Fruit fly (Drosophila melanogaster) whole organism: ENCODE results near the gene CG7694.

Experiments used
- pan ChIP-seq: fragments of >200 bp; optimal IDR thresholded peaks from 2 replicates; lab custom pipeline; 2017
- psq ChIP-seq: fragments of >200 bp; optimal IDR thresholded peaks from 2 replicates; lab custom pipeline; 2017

DNA sequence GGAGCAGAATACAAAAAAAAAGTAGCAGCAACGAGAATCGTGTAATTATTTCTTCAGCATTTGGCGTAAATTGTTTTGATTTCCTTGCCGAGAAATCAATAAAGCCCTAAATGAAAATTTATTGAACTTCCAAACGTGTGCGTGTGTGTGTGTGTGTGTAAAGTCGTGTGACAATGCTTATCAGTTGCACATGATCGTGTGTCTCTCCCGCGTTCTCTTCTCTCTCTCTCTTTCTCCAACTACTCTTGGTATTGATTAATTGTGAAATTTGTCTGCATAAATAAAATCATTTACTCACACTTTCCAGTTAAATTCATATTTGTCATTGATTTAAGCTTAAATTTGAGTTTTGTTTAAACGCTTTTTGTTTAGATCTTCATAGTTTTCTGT, 11.7 kb downstream of the CG7694 start:
- TF ChIP-seq psq (lab: Kevin White, UChicago) (no peak), pan (lab: Kevin White, UChicago) (no peak)
